Worm (Caenorhabditis elegans): ENCODE measurements around the gene C04H5.1.

DNA sequence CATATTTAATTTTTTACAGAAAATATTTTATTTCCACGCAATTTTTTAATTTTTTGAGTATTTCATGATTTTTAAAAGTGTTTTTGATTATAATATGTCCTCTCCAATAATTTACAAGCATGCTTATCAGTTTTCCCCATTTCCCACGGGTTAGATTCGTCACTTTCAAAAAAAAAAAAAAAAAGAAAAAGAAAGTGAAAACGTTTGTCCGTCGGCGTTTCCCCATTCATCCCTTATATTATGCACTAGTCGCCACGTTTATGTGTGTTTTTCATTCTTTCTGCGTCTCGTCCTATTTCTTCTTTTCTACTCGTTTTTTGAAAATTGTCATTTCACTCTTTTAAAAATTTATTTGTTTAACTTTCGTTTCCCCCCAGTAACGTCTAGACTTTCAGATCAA is 44.7 kb upstream of the C04H5.1 start, which contains the start of gene vnut-1:
- TF ChIP-seq ztf-23 (GFP tag; IDR thresholded peaks at IDR 0.05): no peak
- no peak for TF ChIP-seq T22C8.4 (GFP tag; IDR thresholded peaks at IDR 0.05)
- no peak for TF ChIP-seq klf-2 (GFP tag; conservative IDR thresholded peaks at IDR 0.05)
- 0 out of 2 replicates have a peak, but pooled peaks have one; percentile 24 for TF ChIP-seq flt-1 (GFP tag; IDR thresholded peaks at IDR 0.05)
- TF ChIP-seq cog-1 (tag; optimal IDR thresholded peaks at IDR 0.05): no peak

All from whole organism, midembryonic.